Worm (Caenorhabditis elegans) whole organism, L2 larva: ENCODE results near the gene zag-1.

Experiments
- blmp-1 ChIP-seq: sonication (generic microtip); optimal IDR thresholded peaks from 2 replicates; lab custom pipeline; 2017; ENCODE audit warnings: missing genetic modification characterization, mild to moderate bottlenecking, missing compliant biosample characterization, antibody characterized with exemption, moderate library complexity; ENCODE audit not compliant: insufficient read depth
- egl-27 ChIP-seq: sonication (generic microtip); optimal IDR thresholded peaks from 3 replicates; lab custom pipeline; 2017; ENCODE audit warnings: missing biosample characterization, missing genetic modification reagents, missing genetic modification characterization
- fos-1 ChIP-seq: fragments of 150-350 bp; optimal IDR thresholded peaks from 2 replicates; lab custom pipeline; 2014; ENCODE audit warnings: missing biosample characterization, missing genetic modification characterization
- lsy-2 ChIP-seq, 2 experiments: fragments of 150-350 bp in 1 of 2; sonication (generic microtip) in 1 of 2; optimal IDR thresholded peaks; 2 replicates each; lab custom pipeline; 2014 to 2017; ENCODE audit warnings: missing biosample characterization in 2 of 2, missing genetic modification characterization in 2 of 2
- mdl-1 ChIP-seq, 2 experiments: fragments of 150-350 bp in 1 of 2; sonication (generic microtip) in 1 of 2; optimal IDR thresholded peaks; 2 replicates each; lab custom pipeline; 2017; ENCODE audit warnings: missing biosample characterization in 2 of 2, missing genetic modification characterization in 2 of 2
- nhr-11 ChIP-seq: fragments of 150-350 bp; optimal IDR thresholded peaks from 2 replicates; lab custom pipeline; 2014; ENCODE audit warnings: missing biosample characterization, missing genetic modification characterization
- nhr-77 ChIP-seq: fragments of 150-350 bp; optimal IDR thresholded peaks from 2 replicates; lab custom pipeline; 2014; ENCODE audit warnings: missing biosample characterization, missing genetic modification characterization
- skn-1 ChIP-seq: sonication (generic microtip); optimal IDR thresholded peaks from 2 replicates; lab custom pipeline; 2017; ENCODE audit warnings: missing biosample characterization, missing genetic modification characterization
- unc-62 ChIP-seq: fragments of 150-350 bp; optimal IDR thresholded peaks from 2 replicates; lab custom pipeline; 2014; ENCODE audit warnings: missing biosample characterization, missing genetic modification reagents, missing genetic modification characterization

DNA sequence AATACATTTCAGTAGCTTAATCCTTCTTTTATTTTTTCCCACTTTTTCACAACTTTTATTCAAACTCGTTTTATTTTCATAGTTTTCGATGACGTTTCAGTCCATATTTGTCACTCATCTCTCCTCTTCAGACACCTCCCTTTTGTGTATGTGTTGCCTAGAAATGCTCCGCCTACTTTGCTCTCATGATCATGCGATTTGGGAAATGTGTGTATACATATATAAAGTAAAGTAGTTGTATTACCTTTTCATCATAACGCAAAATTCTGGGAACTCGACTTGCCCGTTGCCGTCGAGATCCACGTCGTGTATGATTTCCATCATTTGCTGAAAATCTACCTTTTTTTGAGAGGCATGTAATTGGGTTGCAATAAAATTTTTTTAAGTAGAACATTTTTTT is 23.6 kb upstream of the zag-1 start:
- TF ChIP-seq fos-1 (tag; lab: Kevin White, UChicago) (no peak), mdl-1 (tag; optimal IDR thresholded peaks at IDR 0.05; lab: Kevin White, UChicago) (no peak), blmp-1 (tag; lab: Kevin White, UChicago) (no peak), egl-27 (no peak), nhr-77 (tag; lab: Kevin White, UChicago) (no peak), lsy-2 (tag; optimal IDR thresholded peaks at IDR 0.05; lab: Kevin White, UChicago) (no peak), nhr-11 (tag; lab: Kevin White, UChicago) (no peak), skn-1 (no peak), unc-62 (no peak)
